Worm (Caenorhabditis elegans): ENCODE measurements around the gene acbp-7.

acbp-7 gene

ce11 chrIII:4850139-4850538 is 12.6 kb downstream of the acbp-7 start, which contains the start of gene F26A1.1 (continued):
- no peak for TF ChIP-seq B0035.1 (tag; optimal IDR thresholded peaks at IDR 0.05)
- no peak for TF ChIP-seq ztf-26 (tag; optimal IDR thresholded peaks at IDR 0.05)
- no peak for TF ChIP-seq ekl-4 (GFP tag; IDR thresholded peaks at IDR 0.05)
- no peak for TF ChIP-seq Y79H2A.3 (GFP tag; conservative IDR thresholded peaks at IDR 0.05)
- TF ChIP-seq nhr-90 (tag; optimal IDR thresholded peaks at IDR 0.05), result no peak
- TF ChIP-seq F33H1.4 (GFP tag; IDR thresholded peaks at IDR 0.05), result no peak
- no peak for TF ChIP-seq egl-44 (GFP tag; IDR thresholded peaks at IDR 0.05)
- TF ChIP-seq ceh-79 (tag; optimal IDR thresholded peaks at IDR 0.05), result no peak
- no peak for TF ChIP-seq mes-4 (tag; optimal IDR thresholded peaks at IDR 0.05)
- no peak for TF ChIP-seq F22D6.2 (tag; optimal IDR thresholded peaks at IDR 0.05)
- no peak for TF ChIP-seq sptf-2 (GFP tag; optimal IDR thresholded peaks at IDR 0.05)
- TF ChIP-seq cebp-2 (GFP tag; IDR thresholded peaks at IDR 0.05), result no peak
- no peak for TF ChIP-seq chd-7 (tag; optimal IDR thresholded peaks at IDR 0.05)
- no peak for TF ChIP-seq Y95B8A.8 (GFP tag; IDR thresholded peaks at IDR 0.05)
- TF ChIP-seq efl-1 (GFP tag; optimal IDR thresholded peaks at IDR 0.05), result peak; percentile 4

ce11 chrIII:4852025-4852424 is 14.5 kb downstream of the acbp-7 start, which contains the start of gene ced-4:
Gene ced-4, plus strand, starts transcription at chrIII:4852325.
- TF ChIP-seq lin-35 (GFP tag; optimal IDR thresholded peaks at IDR 0.05) (peak in 1 of 3 experiments; percentile 1), madf-3 (GFP tag; IDR thresholded peaks at IDR 0.05) (0 out of 2 replicates have a peak, but pooled peaks have one; percentile 32), attf-6 (GFP tag; IDR thresholded peaks at IDR 0.05) (no peak)

DNA sequence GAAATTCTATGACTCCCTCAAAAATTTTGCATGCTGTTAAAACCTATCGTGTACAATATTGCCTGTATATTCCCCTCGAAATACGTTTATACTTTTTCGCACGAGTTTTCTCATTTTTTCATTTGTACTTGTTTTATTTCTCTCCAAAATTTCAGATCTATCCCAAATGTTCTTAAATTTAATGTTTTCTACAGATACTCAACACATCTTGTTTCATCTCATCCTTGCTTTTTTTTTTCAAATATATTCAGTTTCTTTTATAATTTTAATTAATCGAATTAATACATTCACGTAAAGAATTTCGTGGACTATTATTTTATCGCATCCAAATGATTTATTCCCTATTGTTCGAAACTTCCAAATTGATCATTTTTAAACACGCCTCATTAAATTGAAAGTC is 17.4 kb downstream of the acbp-7 start, which contains the start of gene C35D10.8:
TSS of gene C35D10.8 (plus strand) at position 301 of the 400 bp plus-strand sequence.
- TF ChIP-seq F57A8.1 (GFP tag; optimal IDR thresholded peaks at IDR 0.05) (no peak), ztf-28 (GFP tag; IDR thresholded peaks at IDR 0.05) (no peak), lsy-27 (tag; optimal IDR thresholded peaks at IDR 0.05; ENCODE audit: borderline replicate concordance, insufficient read depth) (no peak), madf-3 (GFP tag; IDR thresholded peaks at IDR 0.05) (no peak), madf-6 (GFP tag; IDR thresholded peaks at IDR 0.05) (no peak), B0261.1 (tag; optimal IDR thresholded peaks at IDR 0.05) (no peak)

DNA sequence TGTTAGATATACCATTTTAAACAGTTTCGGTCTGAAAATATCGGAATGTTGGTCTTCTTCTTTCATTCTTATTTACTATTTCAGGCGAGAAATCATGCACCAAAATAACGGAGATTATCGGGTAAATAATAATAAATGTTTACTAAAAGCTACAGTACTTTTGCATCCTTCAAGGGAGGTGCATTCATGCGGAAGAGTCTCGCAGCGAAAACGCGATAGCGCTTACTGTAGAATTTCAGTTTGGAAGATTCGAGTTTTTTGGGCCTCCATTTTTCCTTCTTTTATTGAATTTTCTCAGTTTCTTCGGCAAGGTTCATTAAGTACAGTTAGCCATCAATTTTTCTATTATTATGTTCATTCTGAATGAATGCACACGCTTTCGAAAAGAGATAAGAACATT is 18.6 kb downstream of the acbp-7 start, which contains the start of gene C35D10.7:
TSS of gene C35D10.7 (plus strand) at position 85 of the 400 bp plus-strand sequence.
- no peak for TF ChIP-seq Y53G8AR.9 (GFP tag; conservative IDR thresholded peaks at IDR 0.05)
- no peak for TF ChIP-seq atf-7 (tag; optimal IDR thresholded peaks at IDR 0.05)
- no peak for TF ChIP-seq ztf-6 (GFP tag; IDR thresholded peaks at IDR 0.05)
- TF ChIP-seq unc-130 (GFP tag; optimal IDR thresholded peaks at IDR 0.05), result peak; percentile 25
- no peak for TF ChIP-seq somi-1 (GFP tag; optimal IDR thresholded peaks at IDR 0.05)
- TF ChIP-seq ztf-28 (GFP tag; IDR thresholded peaks at IDR 0.05), result no peak
- no peak for TF ChIP-seq bed-1 (GFP tag; IDR thresholded peaks at IDR 0.05)
- no peak for TF ChIP-seq Y79H2A.3 (GFP tag; conservative IDR thresholded peaks at IDR 0.05)
- no peak for TF ChIP-seq nhr-179 (tag; optimal IDR thresholded peaks at IDR 0.05)
- peak; percentile 88 for TF ChIP-seq lsl-1 (GFP tag; optimal IDR thresholded peaks at IDR 0.05)
- TF ChIP-seq ceh-91 (GFP tag; IDR thresholded peaks at IDR 0.05), result no peak
- peak; percentile 14 for TF ChIP-seq xnd-1 (tag; optimal IDR thresholded peaks at IDR 0.05)
- no peak for TF ChIP-seq nfyb-1 (GFP tag; IDR thresholded peaks at IDR 0.05)
- TF ChIP-seq chd-7 (tag; optimal IDR thresholded peaks at IDR 0.05), result no peak
- TF ChIP-seq F33H1.4 (GFP tag; IDR thresholded peaks at IDR 0.05), result peak; percentile 75
- TF ChIP-seq madf-6 (GFP tag; IDR thresholded peaks at IDR 0.05), result peak; percentile 73; the same call in 1 of the 2 replicates
